Fruit fly (Drosophila melanogaster): ENCODE data around the gene CG9922.

Gene CG9922

DNA sequence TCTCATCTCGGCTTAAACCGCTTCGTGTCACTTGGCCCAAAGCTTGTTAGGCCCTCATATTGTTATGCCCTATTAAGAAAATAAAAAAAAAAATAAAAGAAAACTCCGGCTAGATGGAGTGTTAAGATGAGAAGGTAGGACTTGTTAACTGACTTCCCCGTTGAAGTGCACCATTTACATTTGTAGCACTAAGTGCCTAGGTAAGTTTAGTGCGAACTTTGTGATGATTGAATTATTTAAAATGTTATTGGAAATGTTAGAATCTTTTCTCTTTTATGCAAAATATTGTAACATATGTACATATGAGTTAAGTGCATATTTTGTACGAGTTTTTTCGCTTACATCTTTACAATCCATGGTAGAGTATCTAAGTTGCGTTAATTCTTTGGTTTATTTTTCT lies 38.0 kb downstream of the CG9922 start:
- peak; percentile 35 for TF ChIP-seq Oli (tag; optimal IDR thresholded peaks at IDR 0.05)
- TF ChIP-seq gsb-n (tag; optimal IDR thresholded peaks at IDR 0.05), result no peak
- TF ChIP-seq B-H1 (GFP tag; IDR thresholded peaks at IDR 0.05), result no peak
- TF ChIP-seq tio (GFP tag; optimal IDR thresholded peaks at IDR 0.05), result no peak
- TF ChIP-seq CG11504 (tag; optimal IDR thresholded peaks at IDR 0.05), result peak; percentile 26
- TF ChIP-seq bab2 (GFP tag; optimal IDR thresholded peaks at IDR 0.05), result no peak
- TF ChIP-seq CG9609 (GFP tag; optimal IDR thresholded peaks at IDR 0.05), result no peak
- no peak for TF ChIP-seq CG14441 (GFP tag; IDR thresholded peaks at IDR 0.05)
- no peak for TF ChIP-seq al (GFP tag; IDR thresholded peaks at IDR 0.05)
- no peak for TF ChIP-seq eyg (GFP tag; optimal IDR thresholded peaks at IDR 0.05)
- peak; percentile 19 for TF ChIP-seq CG2678 (tag; optimal IDR thresholded peaks at IDR 0.05)
- no peak for TF ChIP-seq Ssrp (tag; optimal IDR thresholded peaks at IDR 0.05)
- peak in 1 of 2 experiments; percentile 57 for TF ChIP-seq eve (GFP tag; optimal IDR thresholded peaks at IDR 0.05)
- TF ChIP-seq emc (GFP tag; optimal IDR thresholded peaks at IDR 0.05), result no peak
- no peak for TF ChIP-seq psq (GFP tag; optimal IDR thresholded peaks at IDR 0.05)
- TF ChIP-seq CG30403 (GFP tag; optimal IDR thresholded peaks at IDR 0.05), result peak; percentile 18
- TF ChIP-seq pan (optimal IDR thresholded peaks at IDR 0.05), result no peak
- TF ChIP-seq pan (GFP tag; optimal IDR thresholded peaks at IDR 0.05 in 1 of 2, IDR thresholded peaks at IDR 0.05 in 1 of 2), result no peak
- no peak for TF ChIP-seq CG32772 (GFP tag; IDR thresholded peaks at IDR 0.05)
- peak; percentile 12 for TF ChIP-seq dmrt99B (tag; optimal IDR thresholded peaks at IDR 0.05)
- no peak for TF ChIP-seq Rfx (GFP tag; IDR thresholded peaks at IDR 0.05)
- TF ChIP-seq klu (GFP tag; IDR thresholded peaks at IDR 0.05), result no peak
- TF ChIP-seq CoRest (tag; optimal IDR thresholded peaks at IDR 0.05), result peak; percentile 39
- TF ChIP-seq YL-1 (GFP tag; optimal IDR thresholded peaks at IDR 0.05), result no peak
- TF ChIP-seq Opbp (GFP tag; IDR thresholded peaks at IDR 0.05; ENCODE audit: partially characterized antibody), result no peak
- TF ChIP-seq CG17385 (GFP tag; optimal IDR thresholded peaks at IDR 0.05), result no peak
- no peak for TF ChIP-seq MBD-R2 (GFP tag; IDR thresholded peaks at IDR 0.05)
- peak; percentile 47 for TF ChIP-seq gem (tag; optimal IDR thresholded peaks at IDR 0.05)
- TF ChIP-seq CG6272 (GFP tag; IDR thresholded peaks at IDR 0.05), result no peak
- TF ChIP-seq da (GFP tag; optimal IDR thresholded peaks at IDR 0.05), result no peak
- TF ChIP-seq CG14667 (GFP tag; IDR thresholded peaks at IDR 0.05), result no peak
- TF ChIP-seq CG5245 (GFP tag; optimal IDR thresholded peaks at IDR 0.05), result no peak
- TF ChIP-seq pfk (GFP tag; optimal IDR thresholded peaks at IDR 0.05), result no peak
- TF ChIP-seq hb (GFP tag; IDR thresholded peaks at IDR 0.05; ENCODE audit: partially characterized antibody), result no peak
- TF ChIP-seq CG1602 (GFP tag; optimal IDR thresholded peaks at IDR 0.05), result no peak
- no peak for TF ChIP-seq CG9727 (GFP tag; optimal IDR thresholded peaks at IDR 0.05)
- TF ChIP-seq CG13894 (tag; optimal IDR thresholded peaks at IDR 0.05), result peak; percentile 4
- peak; percentile 16 for TF ChIP-seq Sox100B (GFP tag; optimal IDR thresholded peaks at IDR 0.05)
- TF ChIP-seq CG13123 (GFP tag; optimal IDR thresholded peaks at IDR 0.05), result no peak
- no peak for TF ChIP-seq HLHmδ (GFP tag; optimal IDR thresholded peaks at IDR 0.05)
- TF ChIP-seq CG17361 (GFP tag; IDR thresholded peaks at IDR 0.05), result no peak; the same call in 2 of the 3 replicates
- TF ChIP-seq CG15011 (GFP tag; optimal IDR thresholded peaks at IDR 0.05), result no peak
- no peak for TF ChIP-seq sisA (GFP tag; IDR thresholded peaks at IDR 0.05)
- no peak for TF ChIP-seq Sin3A (optimal IDR thresholded peaks at IDR 0.05)
- TF ChIP-seq D19A (tag; optimal IDR thresholded peaks at IDR 0.05), result peak; percentile 25
- no peak for TF ChIP-seq sd (tag; optimal IDR thresholded peaks at IDR 0.05)
- peak; percentile 3 for TF ChIP-seq sens (GFP tag)
- no peak for TF ChIP-seq CG1792 (GFP tag; optimal IDR thresholded peaks at IDR 0.05)
- TF ChIP-seq phol (tag; optimal IDR thresholded peaks at IDR 0.05), result no peak
- no peak for TF ChIP-seq dpn (GFP tag; optimal IDR thresholded peaks at IDR 0.05)
- no peak for TF ChIP-seq HmgZ (tag; optimal IDR thresholded peaks at IDR 0.05)
- TF ChIP-seq tna (GFP tag; IDR thresholded peaks at IDR 0.05; ENCODE audit: partially characterized antibody), result no peak
- peak; percentile 13 for TF ChIP-seq CG7556 (GFP tag; optimal IDR thresholded peaks at IDR 0.05)
